Fruit fly (Drosophila melanogaster): ENCODE measurements around the gene TkR86C.

dm6 chr3R:10688835-10689234, 62.2 kb downstream of the TkR86C start:
- TF ChIP-seq usp (GFP tag; optimal IDR thresholded peaks at IDR 0.05) (no peak), Hr78 (GFP tag; optimal IDR thresholded peaks at IDR 0.05) (no peak)

All from whole organism, wandering third instar larva.